Worm (Caenorhabditis elegans): ENCODE data around the gene F58B4.5.

- TF ChIP-seq ceh-30 (tag; optimal IDR thresholded peaks at IDR 0.05) (no peak), ama-1 (optimal IDR thresholded peaks at IDR 0.05) (no peak), sox-4 (tag; optimal IDR thresholded peaks at IDR 0.05) (no peak)
These were observed 16.6 kb upstream of the F58B4.5 start for ce11 chrV:10915922-10916321.

Measured in whole organism, late embryonic.